Worm (Caenorhabditis elegans) whole organism, mixed stage, embryonic: ENCODE measurements around the gene nuo-3.

Source experiments
- ces-1 ChIP-seq: fragments of 150-350 bp; optimal IDR thresholded peaks from 2 replicates; lab custom pipeline; 2014; ENCODE audit warnings: missing biosample characterization, missing genetic modification reagents, missing genetic modification characterization
- elt-1 ChIP-seq: sonication (generic microtip); optimal IDR thresholded peaks from 2 replicates; lab custom pipeline; 2017; ENCODE audit warnings: missing genetic modification characterization, mild to moderate bottlenecking, missing compliant biosample characterization, antibody characterized with exemption, moderate library complexity, borderline replicate concordance; ENCODE audit not compliant: insufficient read depth
- elt-3 ChIP-seq: fragments of 150-350 bp; optimal IDR thresholded peaks from 2 replicates; lab custom pipeline; 2014; ENCODE audit warnings: missing biosample characterization, missing genetic modification characterization
- lin-13 ChIP-seq: fragments of 150-350 bp; optimal IDR thresholded peaks from 2 replicates; lab custom pipeline; 2014; ENCODE audit warnings: missing biosample characterization, missing genetic modification characterization
- lsy-2 ChIP-seq: fragments of 150-350 bp; optimal IDR thresholded peaks from 2 replicates; lab custom pipeline; 2014; ENCODE audit warnings: missing biosample characterization, missing genetic modification characterization
- nhr-12 ChIP-seq: fragments of 150-350 bp; optimal IDR thresholded peaks from 2 replicates; lab custom pipeline; 2014; ENCODE audit warnings: missing biosample characterization, missing genetic modification characterization
- unc-62 ChIP-seq: fragments of 150-350 bp; optimal IDR thresholded peaks from 2 replicates; lab custom pipeline; 2014; ENCODE audit warnings: missing biosample characterization, missing genetic modification reagents, missing genetic modification characterization
- ztf-11 ChIP-seq: fragments of 150-350 bp; optimal IDR thresholded peaks from 2 replicates; lab custom pipeline; 2014; ENCODE audit warnings: missing biosample characterization, missing genetic modification characterization

- no peak for TF ChIP-seq elt-1
- TF ChIP-seq ces-1 (GFP tag; lab: Kevin White, UChicago), result no peak
- TF ChIP-seq lsy-2 (tag; lab: Kevin White, UChicago), result no peak
- TF ChIP-seq nhr-12, result no peak
- TF ChIP-seq elt-3 (tag; lab: Kevin White, UChicago), result no peak
- no peak for TF ChIP-seq unc-62
- no peak for TF ChIP-seq ztf-11 (tag; lab: Kevin White, UChicago)
- no peak for TF ChIP-seq lin-13
These were observed 15.8 kb downstream of the nuo-3 start, which contains the start of gene Y57G11C.8 for ce11 chrIV:14781537-14781936.
